1 fruit fly cellular context compared by ENCODE assay signal in the genomic region with DNA sequence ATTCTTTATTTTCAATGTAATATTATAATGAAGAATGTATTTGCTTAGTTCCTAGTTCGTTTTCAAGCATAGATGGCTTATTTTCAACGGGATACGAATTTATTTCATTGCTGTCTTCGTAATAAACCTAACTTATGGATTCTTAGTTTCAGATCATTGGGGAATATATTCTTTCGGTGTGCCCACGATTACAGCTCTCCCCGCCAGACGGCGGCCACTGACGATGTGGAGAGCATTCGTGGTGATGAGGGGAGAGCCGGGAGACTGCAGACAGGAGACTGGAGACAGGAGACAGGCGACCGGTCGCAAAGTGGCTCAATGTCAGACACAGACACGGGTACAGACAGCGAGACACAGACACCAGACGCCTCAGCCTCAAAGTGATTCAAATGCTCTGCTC.
A peak's percentile ranks its signal among the peaks of the same experiment; 100 is the strongest.
TF ChIP-seq lines count a peak whose summit lies in the region.

No protein-coding gene starts in this region.

TF ChIP-seq in whole organism, prepupa, 60 proteins besides CTCF, POLR2A, EP300 and RAD21 (continued from another document):
- TF ChIP-seq CG6276 (GFP tag; optimal IDR thresholded peaks at IDR 0.05; lab: Kevin White, UChicago) (no peak), vri (GFP tag; optimal IDR thresholded peaks at IDR 0.05; lab: Kevin White, UChicago) (no peak), CG34406 (GFP tag; optimal IDR thresholded peaks at IDR 0.05; lab: Kevin White, UChicago) (peak; percentile 0), Gug (GFP tag; IDR thresholded peaks at IDR 0.05; lab: Robert Waterston, UW) (no peak), topi (GFP tag; optimal IDR thresholded peaks at IDR 0.05; lab: Kevin White, UChicago) (peak; percentile 10), OdsH (GFP tag; optimal IDR thresholded peaks at IDR 0.05; lab: Kevin White, UChicago) (no peak), CG6808 (GFP tag; optimal IDR thresholded peaks at IDR 0.05; lab: Kevin White, UChicago) (peak; percentile 55), CG6854 (GFP tag; optimal IDR thresholded peaks at IDR 0.05; lab: Kevin White, UChicago) (no peak), salr (GFP tag; optimal IDR thresholded peaks at IDR 0.05; lab: Kevin White, UChicago) (no peak), CG1621 (tag; optimal IDR thresholded peaks at IDR 0.05; lab: Kevin White, UChicago) (no peak), Hr38 (GFP tag; optimal IDR thresholded peaks at IDR 0.05; lab: Kevin White, UChicago) (no peak), pdm3 (GFP tag; optimal IDR thresholded peaks at IDR 0.05; lab: Kevin White, UChicago) (no peak), CG3919 (GFP tag; optimal IDR thresholded peaks at IDR 0.05; lab: Kevin White, UChicago) (no peak), CG4318 (GFP tag; optimal IDR thresholded peaks at IDR 0.05; lab: Kevin White, UChicago) (no peak), dsx (GFP tag; optimal IDR thresholded peaks at IDR 0.05; lab: Kevin White, UChicago; ENCODE audit: poor library complexity, severe bottlenecking) (peak; percentile 10), Ets21C (GFP tag; optimal IDR thresholded peaks at IDR 0.05; lab: Kevin White, UChicago) (no peak), CG11902 (GFP tag; optimal IDR thresholded peaks at IDR 0.05; lab: Kevin White, UChicago) (no peak), CG3032 (tag; optimal IDR thresholded peaks at IDR 0.05; lab: Kevin White, UChicago) (peak; percentile 30), fkh (GFP tag; optimal IDR thresholded peaks at IDR 0.05; lab: Kevin White, UChicago) (no peak), Hr39 (GFP tag; optimal IDR thresholded peaks at IDR 0.05; lab: Kevin White, UChicago) (no peak), achi (GFP tag; optimal IDR thresholded peaks at IDR 0.05; lab: Kevin White, UChicago) (peak; percentile 11), CG8119 (GFP tag; IDR thresholded peaks at IDR 0.05; lab: Robert Waterston, UW) (no peak), esn (GFP tag; optimal IDR thresholded peaks at IDR 0.05; lab: Kevin White, UChicago) (no peak), cyc (GFP tag; optimal IDR thresholded peaks at IDR 0.05; lab: Kevin White, UChicago) (no peak), Eip75B (GFP tag; optimal IDR thresholded peaks at IDR 0.05; lab: Kevin White, UChicago) (peak; percentile 4), fd59A (GFP tag; optimal IDR thresholded peaks at IDR 0.05; lab: Kevin White, UChicago) (no peak), CG8632 (GFP tag; optimal IDR thresholded peaks at IDR 0.05; lab: Kevin White, UChicago) (peak; percentile 12), Sox102F (GFP tag; optimal IDR thresholded peaks at IDR 0.05; lab: Kevin White, UChicago) (peak; percentile 23), CG7368 (GFP tag; optimal IDR thresholded peaks at IDR 0.05; lab: Kevin White, UChicago) (peak; percentile 3), Blimp-1 (GFP tag; optimal IDR thresholded peaks at IDR 0.05; lab: Kevin White, UChicago) (peak; percentile 22), lz (GFP tag; optimal IDR thresholded peaks at IDR 0.05; lab: Kevin White, UChicago) (no peak)
